Fruit fly (Drosophila melanogaster) whole organism, embryonic: ENCODE results near the gene Ptpmeg2.
A peak's percentile ranks its signal among the peaks of the same experiment; 100 is the strongest.

Experiments used
- ATbp ChIP-seq: fragments of 200-800 bp; sonication (Bioruptor generic); optimal IDR thresholded peaks from 2 replicates; lab custom pipeline; 2017; ENCODE audit warnings: missing biosample characterization, mild to moderate bottlenecking, missing genetic modification characterization, missing genetic modification reagents
- Aef1 ChIP-seq: fragments of 200-800 bp; sonication (Bioruptor generic); IDR thresholded peaks from 3 replicates; pipeline ENCODE4 v1.3.6; 2022; ENCODE audit warnings: missing biosample characterization, missing genetic modification characterization
- CG10321 ChIP-seq: fragments of 200-800 bp; sonication (Bioruptor generic); IDR thresholded peaks from 2 replicates; pipeline ENCODE4 v1.3.6; 2022; ENCODE audit warnings: missing biosample characterization, missing genetic modification characterization
- CG10543 ChIP-seq: fragments of 200-800 bp; sonication (Bioruptor generic); optimal IDR thresholded peaks from 3 replicates; lab custom pipeline; 2017; ENCODE audit warnings: missing biosample characterization, mild to moderate bottlenecking, missing genetic modification characterization, moderate library complexity
- CG10979 ChIP-seq: fragments of 200-800 bp; sonication (Bioruptor generic); optimal IDR thresholded peaks from 2 replicates; lab custom pipeline; 2018; ENCODE audit warnings: missing biosample characterization, mild to moderate bottlenecking, missing genetic modification characterization, moderate library complexity
- CG12071 ChIP-seq: fragments of 200-800 bp; sonication (Bioruptor generic); optimal IDR thresholded peaks from 3 replicates; lab custom pipeline; 2018; ENCODE audit warnings: missing biosample characterization, mild to moderate bottlenecking, missing genetic modification characterization
- CG18262 ChIP-seq: fragments of 200-800 bp; optimal IDR thresholded peaks from 3 replicates; lab custom pipeline; 2019; ENCODE audit warnings: missing biosample characterization, mild to moderate bottlenecking, missing genetic modification characterization, moderate library complexity
- CG3065 ChIP-seq: fragments of 200-800 bp; sonication (Bioruptor generic); optimal IDR thresholded peaks from 2 replicates; lab custom pipeline; 2016; ENCODE audit warnings: missing biosample characterization, missing genetic modification characterization
- CG32772 ChIP-seq: fragments of 200-800 bp; sonication (Bioruptor generic); IDR thresholded peaks from 2 replicates; pipeline ENCODE4 v1.3.6; 2022; ENCODE audit warnings: missing biosample characterization, missing genetic modification characterization
- CG33213 ChIP-seq: fragments of 200-800 bp; sonication (Bioruptor generic); optimal IDR thresholded peaks from 3 replicates; lab custom pipeline; 2016; ENCODE audit warnings: missing biosample characterization, missing genetic modification characterization
- CG33557 ChIP-seq: fragments of 200-800 bp; sonication (Bioruptor generic); optimal IDR thresholded peaks from 2 replicates; lab custom pipeline; 2019; ENCODE audit warnings: missing biosample characterization, mild to moderate bottlenecking, missing genetic modification characterization, moderate library complexity
- CG4360 ChIP-seq: fragments of 200-800 bp; sonication (Bioruptor generic); IDR thresholded peaks from 2 replicates; pipeline ENCODE4 v1.3.6; 2022; ENCODE audit warnings: missing biosample characterization, missing genetic modification characterization
- CG8478 ChIP-seq: fragments of >200 bp; optimal IDR thresholded peaks from 2 replicates; lab custom pipeline; 2018
- CG9609 ChIP-seq: fragments of 200-800 bp; sonication (Bioruptor generic); optimal IDR thresholded peaks from 3 replicates; lab custom pipeline; 2016; ENCODE audit warnings: missing biosample characterization, missing genetic modification characterization
- Dad ChIP-seq: fragments of 200-800 bp; sonication (Bioruptor generic); optimal IDR thresholded peaks from 3 replicates; lab custom pipeline; 2016; ENCODE audit warnings: missing biosample characterization, missing genetic modification characterization
- Dbx ChIP-seq: fragments of 200-800 bp; sonication (Bioruptor generic); IDR thresholded peaks from 3 replicates; pipeline ENCODE4 v1.3.6; 2022; ENCODE audit warnings: missing biosample characterization, missing genetic modification characterization
- Fer1 ChIP-seq: fragments of 200-800 bp; sonication (Bioruptor generic); optimal IDR thresholded peaks from 2 replicates; lab custom pipeline; 2017; ENCODE audit warnings: missing biosample characterization, mild to moderate bottlenecking, missing genetic modification characterization
- Jarid2 ChIP-seq: fragments of 200-800 bp; sonication (Bioruptor generic); optimal IDR thresholded peaks from 3 replicates; lab custom pipeline; 2017; ENCODE audit warnings: mild to moderate bottlenecking, missing biosample characterization, missing genetic modification reagents, missing genetic modification characterization
- Lpt ChIP-seq: fragments of >200 bp; optimal IDR thresholded peaks from 2 replicates; lab custom pipeline; 2018; ENCODE audit warnings: missing biosample characterization, missing genetic modification characterization
- Med ChIP-seq: fragments of 200-800 bp; sonication (Bioruptor generic); peaks from one replicate; lab custom pipeline; 2016; ENCODE audit warnings: missing biosample characterization, missing genetic modification characterization, mild to moderate bottlenecking, inconsistent platforms, moderate library complexity
- Ptx1 ChIP-seq: fragments of 200-800 bp; sonication (Bioruptor generic); IDR thresholded peaks from 2 replicates; pipeline ENCODE4 v1.3.6; 2022; ENCODE audit warnings: missing biosample characterization, missing genetic modification characterization
- YL-1 ChIP-seq: fragments of 200-800 bp; sonication (Bioruptor generic); optimal IDR thresholded peaks from 3 replicates; lab custom pipeline; 2017; ENCODE audit warnings: missing biosample characterization, mild to moderate bottlenecking, missing genetic modification characterization
- ato ChIP-seq: fragments of 200-800 bp; sonication (Bioruptor generic); IDR thresholded peaks from 2 replicates; pipeline ENCODE4 v1.3.6; 2022; ENCODE audit warnings: missing biosample characterization, missing genetic modification characterization; ENCODE audit not compliant: partially characterized antibody
- cg ChIP-seq: fragments of 200-800 bp; sonication (Bioruptor generic); optimal IDR thresholded peaks from 3 replicates; lab custom pipeline; 2019; ENCODE audit warnings: missing biosample characterization, mild to moderate bottlenecking, missing genetic modification characterization, moderate library complexity
- chm ChIP-seq: fragments of 200-800 bp; sonication (Bioruptor generic); IDR thresholded peaks from 2 replicates; pipeline ENCODE4 v1.3.6; 2022; ENCODE audit warnings: missing biosample characterization, missing genetic modification characterization
- danr ChIP-seq: fragments of 200-800 bp; sonication (Bioruptor generic); IDR thresholded peaks from 2 replicates; pipeline ENCODE4 v1.3.6; 2022; ENCODE audit warnings: missing biosample characterization, missing genetic modification characterization
- ewg ChIP-seq: fragments of 200-800 bp; sonication (Bioruptor generic); optimal IDR thresholded peaks from 3 replicates; lab custom pipeline; 2017; ENCODE audit warnings: mild to moderate bottlenecking, missing biosample characterization, missing genetic modification reagents, missing genetic modification characterization
- gem ChIP-seq: fragments of 200-800 bp; sonication (Bioruptor generic); optimal IDR thresholded peaks from 2 replicates; lab custom pipeline; 2019; ENCODE audit warnings: missing biosample characterization, mild to moderate bottlenecking, missing genetic modification characterization, moderate library complexity
- gfzf ChIP-seq: fragments of 200-800 bp; sonication (Bioruptor generic); optimal IDR thresholded peaks from 2 replicates; lab custom pipeline; 2016; ENCODE audit warnings: missing biosample characterization, mild to moderate bottlenecking, missing genetic modification characterization, moderate library complexity
- hbn ChIP-seq: fragments of 200-800 bp; sonication (Bioruptor generic); IDR thresholded peaks from 2 replicates; pipeline ENCODE4 v1.3.6; 2022; ENCODE audit warnings: missing biosample characterization, missing genetic modification characterization; ENCODE audit not compliant: partially characterized antibody
- jing ChIP-seq: fragments of 200-800 bp; sonication (Bioruptor generic); optimal IDR thresholded peaks from 2 replicates; lab custom pipeline; 2018; ENCODE audit warnings: missing biosample characterization, mild to moderate bottlenecking, missing genetic modification characterization
- kah ChIP-seq: fragments of 200-800 bp; sonication (Bioruptor generic); optimal IDR thresholded peaks from 2 replicates; lab custom pipeline; 2018; ENCODE audit warnings: missing biosample characterization, mild to moderate bottlenecking, missing genetic modification characterization
- lbe ChIP-seq: fragments of 200-800 bp; sonication (Bioruptor generic); optimal IDR thresholded peaks from 2 replicates; lab custom pipeline; 2016; ENCODE audit warnings: missing biosample characterization, mild to moderate bottlenecking, missing genetic modification characterization
- lov ChIP-seq, 2 experiments: fragments of 200-800 bp in 1 of 2; fragments of >200 bp in 1 of 2; sonication (Bioruptor generic) in 1 of 2; IDR thresholded peaks in 1 of 2; optimal IDR thresholded peaks in 1 of 2; 2 replicates in 1 of 2; 3 replicates in 1 of 2; pipeline versions ENCODE4 v1.3.6 to Lab custom; 2017 to 2022; ENCODE audit warnings: missing biosample characterization in 1 of 2, missing genetic modification characterization in 1 of 2
- nom ChIP-seq: fragments of 200-800 bp; sonication (Bioruptor generic); optimal IDR thresholded peaks from 2 replicates; lab custom pipeline; 2017; ENCODE audit warnings: missing biosample characterization, missing genetic modification characterization, mild to moderate bottlenecking, moderate library complexity, missing genetic modification reagents
- oc ChIP-seq: fragments of 200-800 bp; sonication (Bioruptor generic); optimal IDR thresholded peaks from 2 replicates; lab custom pipeline; 2018; ENCODE audit warnings: missing biosample characterization, mild to moderate bottlenecking, missing genetic modification characterization, moderate library complexity
- psq ChIP-seq: fragments of 200-800 bp; sonication (Bioruptor generic); optimal IDR thresholded peaks from 2 replicates; lab custom pipeline; 2017; ENCODE audit warnings: missing biosample characterization, missing genetic modification characterization
- row ChIP-seq: fragments of 200-800 bp; sonication (Bioruptor generic); IDR thresholded peaks from 3 replicates; pipeline ENCODE4 v1.3.6; 2022; ENCODE audit warnings: missing biosample characterization, missing genetic modification characterization
- sqz ChIP-seq: fragments of 200-800 bp; sonication (Bioruptor generic); optimal IDR thresholded peaks from 3 replicates; lab custom pipeline; 2018; ENCODE audit warnings: missing biosample characterization, mild to moderate bottlenecking, missing genetic modification characterization
- sr ChIP-seq: fragments of 200-800 bp; sonication (Bioruptor generic); IDR thresholded peaks from 3 replicates; pipeline ENCODE4 v1.3.6; 2022; ENCODE audit warnings: missing biosample characterization, missing genetic modification characterization
- vnd ChIP-seq: fragments of 200-800 bp; sonication (Bioruptor generic); IDR thresholded peaks from 3 replicates; pipeline ENCODE4 v1.3.6; 2022; ENCODE audit warnings: missing biosample characterization, missing genetic modification characterization; ENCODE audit not compliant: partially characterized antibody

Gene Ptpmeg2

dm6 chrX:9684158-9684557, 25.2 kb upstream of the Ptpmeg2 start (continued):
- TF ChIP-seq Jarid2 (GFP tag; lab: Kevin White, UChicago) = no peak
- TF ChIP-seq Dad (GFP tag; lab: Kevin White, UChicago) = no peak
- TF ChIP-seq danr = no peak
- TF ChIP-seq CG33557 (GFP tag; lab: Kevin White, UChicago) = no peak
- no peak for TF ChIP-seq CG33213 (GFP tag; lab: Kevin White, UChicago)
- peak; percentile 56 for TF ChIP-seq lov (optimal IDR thresholded peaks at IDR 0.05; lab: Kevin White, UChicago)
- no peak for TF ChIP-seq lov (GFP tag; IDR thresholded peaks at IDR 0.05; lab: Robert Waterston, UW)
- no peak for TF ChIP-seq Dbx (GFP tag; lab: Robert Waterston, UW)
- 0 out of 2 replicates have a peak, but pooled peaks have one; percentile 20 for TF ChIP-seq hbn (GFP tag; lab: Robert Waterston, UW)
- TF ChIP-seq ewg (GFP tag; lab: Kevin White, UChicago) = no peak
- TF ChIP-seq psq (GFP tag; lab: Kevin White, UChicago) = peak; percentile 68
- TF ChIP-seq CG10543 (GFP tag; lab: Kevin White, UChicago) = no peak
- TF ChIP-seq CG18262 (tag; lab: Kevin White, UChicago) = no peak
- no peak for TF ChIP-seq gem (tag; lab: Kevin White, UChicago)
- peak; percentile 11; the same call in 1 of the 2 replicates for TF ChIP-seq ato (GFP tag; lab: Robert Waterston, UW)
- no peak for TF ChIP-seq CG9609 (GFP tag; lab: Kevin White, UChicago)
- TF ChIP-seq Ptx1 = no peak
- 0 out of 2 replicates have a peak, but pooled peaks have one; percentile 38 for TF ChIP-seq chm (GFP tag; lab: Robert Waterston, UW)
- TF ChIP-seq CG12071 (GFP tag; lab: Kevin White, UChicago) = no peak
- TF ChIP-seq CG10979 = no peak
- no peak for TF ChIP-seq Lpt (GFP tag; lab: Kevin White, UChicago)
- TF ChIP-seq oc = no peak
- TF ChIP-seq ATbp (GFP tag; lab: Kevin White, UChicago) = no peak

- TF ChIP-seq row (GFP tag; lab: Robert Waterston, UW) = no peak
- peak; percentile 85 for TF ChIP-seq cg (GFP tag; lab: Kevin White, UChicago)
- TF ChIP-seq lbe = peak; percentile 4
- peak; percentile 71; the same call in 1 of the 2 replicates for TF ChIP-seq CG32772 (GFP tag; lab: Robert Waterston, UW)
- TF ChIP-seq YL-1 (GFP tag; lab: Kevin White, UChicago) = peak; percentile 11
- peak; percentile 40; the same call in 1 of the 3 replicates for TF ChIP-seq sr (GFP tag; lab: Robert Waterston, UW)
- TF ChIP-seq Fer1 = no peak
- TF ChIP-seq vnd (GFP tag; lab: Robert Waterston, UW) = no peak
- peak; percentile 11 for TF ChIP-seq kah (GFP tag; lab: Kevin White, UChicago)
- TF ChIP-seq sqz = peak; percentile 83
- TF ChIP-seq gfzf = peak; percentile 44
- peak; percentile 86 for TF ChIP-seq CG10321
- TF ChIP-seq Med (GFP tag; lab: Kevin White, UChicago) = no peak
- TF ChIP-seq nom (GFP tag; lab: Kevin White, UChicago) = peak; percentile 35
- TF ChIP-seq CG8478 (lab: Kevin White, UChicago) = peak; percentile 25
- TF ChIP-seq CG3065 (GFP tag; lab: Kevin White, UChicago) = no peak
- TF ChIP-seq jing (GFP tag; lab: Kevin White, UChicago) = no peak
- peak; percentile 91 for TF ChIP-seq CG4360
- peak; percentile 52; the same call in 2 of the 3 replicates for TF ChIP-seq Aef1
- TF ChIP-seq, all 482 proteins: peak for 13
Measured at dm6 chrX:9674912-9675311, 16.0 kb upstream of the Ptpmeg2 start.
